Worm (Caenorhabditis elegans) whole organism, young adult: ENCODE results near the gene bath-33.

Experiments
- efl-1 ChIP-seq: fragments of 150-350 bp; optimal IDR thresholded peaks from 2 replicates; lab custom pipeline; 2014; ENCODE audit warnings: missing biosample characterization, missing genetic modification reagents, missing genetic modification characterization
- him-1 ChIP-seq: sonication (generic microtip); optimal IDR thresholded peaks from 2 replicates; lab custom pipeline; 2016; ENCODE audit warnings: missing genotype, missing genetic modification reagents, missing genetic modification characterization, missing compliant biosample characterization
- lin-35 ChIP-seq, 3 experiments: fragments of 150-350 bp in 2 of 3; sonication (generic microtip) in 1 of 3; optimal IDR thresholded peaks; 2 replicates each; lab custom pipeline; 2014 to 2018; ENCODE audit warnings: missing biosample characterization in 3 of 3, missing genetic modification characterization in 3 of 3, missing genetic modification reagents in 3 of 3

DNA sequence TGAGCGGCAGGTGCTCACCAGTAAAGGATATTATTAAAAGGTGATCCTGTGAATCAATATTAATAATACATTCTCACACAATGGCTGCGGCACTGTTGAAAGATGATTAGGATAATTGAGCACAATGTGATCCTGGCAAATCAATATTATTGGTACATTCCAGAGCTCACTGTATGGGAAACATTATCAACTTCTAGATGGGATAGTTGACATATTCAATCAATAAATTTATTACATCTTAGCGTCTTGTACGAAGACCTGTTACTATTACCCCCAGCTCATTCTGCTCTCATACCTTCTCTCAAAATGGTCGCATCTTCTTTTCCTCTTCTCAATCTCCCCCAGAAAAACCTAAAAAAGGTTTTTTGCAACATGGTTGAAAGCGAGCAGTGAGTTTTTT, 37.8 kb downstream of the bath-33 start, which contains the start of gene fbxb-49:
- TF ChIP-seq lin-35 (GFP tag; optimal IDR thresholded peaks at IDR 0.05; lab: Kevin White, UChicago), result no peak
- TF ChIP-seq efl-1 (GFP tag; lab: Kevin White, UChicago), result no peak
- no peak for TF ChIP-seq him-1 (tag; lab: Kevin White, UChicago)
